Worm (Caenorhabditis elegans) whole organism, L2 larva: ENCODE results near the gene clec-127.

Source experiments
- C34F6.9 ChIP-seq: fragments of 150-350 bp; optimal IDR thresholded peaks from 2 replicates; lab custom pipeline; 2014; ENCODE audit warnings: missing biosample characterization, missing genetic modification characterization
- R02D3.7 ChIP-seq: fragments of 150-350 bp; optimal IDR thresholded peaks from 2 replicates; lab custom pipeline; 2014; ENCODE audit warnings: missing biosample characterization, missing genetic modification characterization
- Y55F3AM.14 ChIP-seq: fragments of 200-800 bp; sonication (Bioruptor generic); optimal IDR thresholded peaks from 2 replicates; lab custom pipeline; 2018; ENCODE audit warnings: mild to moderate bottlenecking, missing genetic modification characterization, missing compliant biosample characterization
- ZK546.5 ChIP-seq: sonication (generic microtip); optimal IDR thresholded peaks from 2 replicates; lab custom pipeline; 2017; ENCODE audit warnings: missing biosample characterization, missing genetic modification characterization
- alr-1 ChIP-seq: fragments of 150-350 bp; optimal IDR thresholded peaks from 2 replicates; lab custom pipeline; 2014; ENCODE audit warnings: missing biosample characterization, missing genetic modification characterization
- aly-2 ChIP-seq: fragments of 150-350 bp; optimal IDR thresholded peaks from 2 replicates; lab custom pipeline; 2014; ENCODE audit warnings: missing biosample characterization, missing genetic modification characterization
- ama-1 ChIP-seq: fragments of 150-350 bp; optimal IDR thresholded peaks from 2 replicates; lab custom pipeline; 2018; ENCODE audit warnings: inconsistent platforms
- blmp-1 ChIP-seq: sonication (generic microtip); optimal IDR thresholded peaks from 2 replicates; lab custom pipeline; 2017; ENCODE audit warnings: missing genetic modification characterization, mild to moderate bottlenecking, missing compliant biosample characterization, antibody characterized with exemption, moderate library complexity; ENCODE audit not compliant: insufficient read depth
- ceh-82 ChIP-seq: fragments of 150-350 bp; optimal IDR thresholded peaks from 2 replicates; lab custom pipeline; 2014; ENCODE audit warnings: missing biosample characterization, missing genetic modification characterization
- elt-1 ChIP-seq: fragments of 150-350 bp; optimal IDR thresholded peaks from 2 replicates; lab custom pipeline; 2014; ENCODE audit warnings: missing biosample characterization, missing genetic modification characterization
- elt-3 ChIP-seq: sonication (generic microtip); optimal IDR thresholded peaks from 2 replicates; lab custom pipeline; 2017; ENCODE audit warnings: missing biosample characterization, missing genetic modification characterization
- fos-1 ChIP-seq: fragments of 150-350 bp; optimal IDR thresholded peaks from 2 replicates; lab custom pipeline; 2014; ENCODE audit warnings: missing biosample characterization, missing genetic modification characterization
- lin-39 ChIP-seq: fragments of 150-350 bp; optimal IDR thresholded peaks from 2 replicates; lab custom pipeline; 2014; ENCODE audit warnings: missing biosample characterization, missing genetic modification reagents, missing genetic modification characterization
- lsy-2 ChIP-seq, 2 experiments: fragments of 150-350 bp in 1 of 2; sonication (generic microtip) in 1 of 2; optimal IDR thresholded peaks; 2 replicates each; lab custom pipeline; 2014 to 2017; ENCODE audit warnings: missing biosample characterization in 2 of 2, missing genetic modification characterization in 2 of 2
- mab-5 ChIP-seq: fragments of 150-350 bp; optimal IDR thresholded peaks from 2 replicates; lab custom pipeline; 2014; ENCODE audit warnings: missing biosample characterization, missing genetic modification characterization
- mdl-1 ChIP-seq, 2 experiments: fragments of 150-350 bp in 1 of 2; sonication (generic microtip) in 1 of 2; optimal IDR thresholded peaks; 2 replicates each; lab custom pipeline; 2017; ENCODE audit warnings: missing biosample characterization in 2 of 2, missing genetic modification characterization in 2 of 2
- nhr-10 ChIP-seq: sonication (generic microtip); optimal IDR thresholded peaks from 2 replicates; lab custom pipeline; 2017; ENCODE audit warnings: missing biosample characterization, missing genetic modification characterization
- nhr-11 ChIP-seq: fragments of 150-350 bp; optimal IDR thresholded peaks from 2 replicates; lab custom pipeline; 2014; ENCODE audit warnings: missing biosample characterization, missing genetic modification characterization
- nhr-129 ChIP-seq: fragments of 150-350 bp; optimal IDR thresholded peaks from 2 replicates; lab custom pipeline; 2014; ENCODE audit warnings: missing biosample characterization, missing genetic modification characterization
- nhr-21 ChIP-seq: fragments of 150-350 bp; optimal IDR thresholded peaks from 2 replicates; lab custom pipeline; 2014; ENCODE audit warnings: missing biosample characterization, missing genetic modification characterization
- nhr-23 ChIP-seq: fragments of 150-350 bp; optimal IDR thresholded peaks from 2 replicates; lab custom pipeline; 2014; ENCODE audit warnings: missing biosample characterization, missing genetic modification reagents, missing genetic modification characterization
- nhr-237 ChIP-seq: fragments of 150-350 bp; optimal IDR thresholded peaks from 2 replicates; lab custom pipeline; 2014; ENCODE audit warnings: missing biosample characterization, missing genetic modification characterization
- nhr-25 ChIP-seq: fragments of 150-350 bp; sonication (generic microtip); optimal IDR thresholded peaks from 3 replicates; lab custom pipeline; 2014; ENCODE audit warnings: missing biosample characterization, missing genetic modification characterization
- sma-3 ChIP-seq: sonication (generic microtip); optimal IDR thresholded peaks from 2 replicates; lab custom pipeline; 2016; ENCODE audit warnings: missing genetic modification reagents, missing genetic modification characterization, missing compliant biosample characterization
- sma-9 ChIP-seq, 2 experiments: fragments of 150-350 bp in 1 of 2; sonication (generic microtip) in 1 of 2; optimal IDR thresholded peaks; 2 replicates each; lab custom pipeline; 2014 to 2016; ENCODE audit warnings: missing genetic modification characterization in 2 of 2, mild to moderate bottlenecking in 1 of 2, missing biosample characterization in 1 of 2, missing compliant biosample characterization in 1 of 2, missing genetic modification reagents in 1 of 2, moderate library complexity in 1 of 2
- unc-39 ChIP-seq: fragments of 150-350 bp; optimal IDR thresholded peaks from 2 replicates; lab custom pipeline; 2014; ENCODE audit warnings: missing biosample characterization, missing genetic modification characterization
- unc-55 ChIP-seq: fragments of 150-350 bp; sonication (generic microtip); optimal IDR thresholded peaks from 3 replicates; lab custom pipeline; 2014; ENCODE audit warnings: missing biosample characterization, missing genetic modification reagents, missing genetic modification characterization
- unc-62 ChIP-seq: fragments of 150-350 bp; optimal IDR thresholded peaks from 2 replicates; lab custom pipeline; 2014; ENCODE audit warnings: missing biosample characterization, missing genetic modification reagents, missing genetic modification characterization
- zag-1 ChIP-seq: fragments of 150-350 bp; optimal IDR thresholded peaks from 2 replicates; lab custom pipeline; 2014; ENCODE audit warnings: missing biosample characterization, missing genetic modification characterization
- ztf-1 ChIP-seq: fragments of 200-800 bp; sonication (Bioruptor generic); conservative IDR thresholded peaks from 2 replicates; pipeline ENCODE4 v1.3.6; 2022; ENCODE audit warnings: missing genetic modification characterization, missing compliant biosample characterization
- ztf-11 ChIP-seq: sonication (generic microtip); optimal IDR thresholded peaks from 2 replicates; lab custom pipeline; 2017; ENCODE audit warnings: missing biosample characterization, missing genetic modification characterization
- ztf-4 ChIP-seq: fragments of 150-350 bp; optimal IDR thresholded peaks from 2 replicates; lab custom pipeline; 2014; ENCODE audit warnings: missing biosample characterization, missing genetic modification characterization

clec-127 gene

ce11 chrII:3598721-3599120 is 29.7 kb upstream of the clec-127 start, which contains the start of gene Y49F6A.11:
Gene Y49F6A.11 (minus strand): TSS chrII:3598821.
- TF ChIP-seq nhr-10 (tag; lab: Kevin White, UChicago) (no peak), fos-1 (tag; lab: Kevin White, UChicago) (no peak), sma-3 (GFP tag; lab: Kevin White, UChicago) (no peak)

- no peak for TF ChIP-seq alr-1 (tag; lab: Kevin White, UChicago)
- TF ChIP-seq elt-3 (tag; lab: Kevin White, UChicago), result no peak
- no peak for TF ChIP-seq ama-1 (lab: Kevin White, UChicago)
- no peak for TF ChIP-seq zag-1
- no peak for TF ChIP-seq R02D3.7 (tag; lab: Kevin White, UChicago)
- TF ChIP-seq lsy-2 (tag; optimal IDR thresholded peaks at IDR 0.05; lab: Kevin White, UChicago), result no peak
- no peak for TF ChIP-seq aly-2 (tag; lab: Kevin White, UChicago)
- TF ChIP-seq nhr-21 (tag; lab: Kevin White, UChicago), result no peak
- TF ChIP-seq elt-1, result no peak
- TF ChIP-seq ztf-4 (tag; lab: Kevin White, UChicago), result no peak
- no peak for TF ChIP-seq mdl-1 (tag; optimal IDR thresholded peaks at IDR 0.05; lab: Kevin White, UChicago)
- no peak for TF ChIP-seq unc-55 (GFP tag; lab: Kevin White, UChicago)
- TF ChIP-seq C34F6.9, result no peak
- TF ChIP-seq lin-39 (tag; lab: Kevin White, UChicago), result no peak
- TF ChIP-seq ztf-11 (tag; lab: Kevin White, UChicago), result no peak
- TF ChIP-seq nhr-129, result no peak
- no peak for TF ChIP-seq nhr-23 (tag; lab: Kevin White, UChicago)
- no peak for TF ChIP-seq ztf-1 (GFP tag; lab: Robert Waterston, UW)
Observed at ce11 chrII:3595339-3595738, 26.3 kb upstream of the clec-127 start, which contains the start of gene Y49F6A.12. Gene Y49F6A.12 (plus strand): TSS chrII:3595639.

ce11 chrII:3583402-3583801 is 14.4 kb upstream of the clec-127 start, which contains the start of gene srh-60:
Gene srh-60 (plus strand): TSS chrII:3583702.
- TF ChIP-seq fos-1 (tag; lab: Kevin White, UChicago) (no peak), lsy-2 (tag; optimal IDR thresholded peaks at IDR 0.05; lab: Kevin White, UChicago) (no peak), sma-3 (GFP tag; lab: Kevin White, UChicago) (no peak), mab-5 (tag; lab: Kevin White, UChicago) (no peak), nhr-25 (tag; lab: Kevin White, UChicago) (no peak), ZK546.5 (tag; lab: Kevin White, UChicago) (no peak), alr-1 (tag; lab: Kevin White, UChicago) (no peak), unc-39 (no peak), elt-1 (no peak), ztf-1 (GFP tag; lab: Robert Waterston, UW) (no peak), zag-1 (no peak), ztf-4 (tag; lab: Kevin White, UChicago) (no peak), nhr-237 (no peak), ceh-82 (tag; lab: Kevin White, UChicago) (no peak)

ce11 chrII:3581752-3582151 is 12.7 kb upstream of the clec-127 start, which contains the start of gene srh-59:
Gene srh-59 (plus strand): TSS chrII:3582052.
- TF ChIP-seq mab-5 (tag; lab: Kevin White, UChicago) (no peak), mdl-1 (tag; optimal IDR thresholded peaks at IDR 0.05; lab: Kevin White, UChicago) (no peak), R02D3.7 (tag; lab: Kevin White, UChicago) (no peak), unc-62 (GFP tag; lab: Kevin White, UChicago) (no peak), zag-1 (no peak), elt-1 (no peak), nhr-11 (tag; lab: Kevin White, UChicago) (no peak), Y55F3AM.14 (no peak), sma-9 (GFP tag; optimal IDR thresholded peaks at IDR 0.05; lab: Kevin White, UChicago) (no peak), sma-9 (tag; optimal IDR thresholded peaks at IDR 0.05; lab: Kevin White, UChicago) (no peak), nhr-129 (no peak)

- TF ChIP-seq blmp-1 (tag; lab: Kevin White, UChicago), result no peak
Observed at ce11 chrII:3579767-3580166, 10.7 kb upstream of the clec-127 start, which contains the start of gene clec-134. Gene clec-134 (plus strand): TSS chrII:3580067.
